Worm (Caenorhabditis elegans) whole organism, L4 larva: Measurements from ENCODE around the gene mdl-1.

Experiments
- F49E8.2 ChIP-seq: sonication (generic microtip); optimal IDR thresholded peaks from 2 replicates; lab custom pipeline; 2016; ENCODE audit warnings: missing compliant biosample characterization, mild to moderate bottlenecking, missing genetic modification characterization, borderline replicate concordance
- R02D3.7 ChIP-seq: fragments of 150-350 bp; sonication (generic microtip); optimal IDR thresholded peaks from 3 replicates; lab custom pipeline; 2014; ENCODE audit warnings: missing biosample characterization, missing genetic modification characterization
- T20F7.1 ChIP-seq: fragments of 200-800 bp; sonication (Bioruptor generic); optimal IDR thresholded peaks from 2 replicates; lab custom pipeline; 2018; ENCODE audit warnings: mild to moderate bottlenecking, missing genetic modification characterization, missing compliant biosample characterization
- T26A8.4 ChIP-seq: fragments of 200-800 bp; sonication (Bioruptor generic); IDR thresholded peaks from 2 replicates; pipeline ENCODE4 v1.3.6; 2022; ENCODE audit warnings: missing genetic modification characterization, missing compliant biosample characterization
- Y48G9A.11 ChIP-seq: fragments of 200-800 bp; sonication (Bioruptor generic); IDR thresholded peaks from 2 replicates; pipeline ENCODE4 v1.3.6; 2022; ENCODE audit warnings: missing genetic modification reagents, missing genetic modification characterization, missing compliant biosample characterization
- Y75B8A.6 ChIP-seq: fragments of 200-800 bp; sonication (Bioruptor generic); IDR thresholded peaks from 2 replicates; pipeline ENCODE4 v1.3.6; 2022; ENCODE audit warnings: missing genetic modification reagents, missing genetic modification characterization, missing compliant biosample characterization
- aha-1 ChIP-seq: fragments of 150-350 bp; peaks from one replicate; lab custom pipeline; 2014; ENCODE audit warnings: missing biosample characterization, missing genetic modification characterization
- aly-2 ChIP-seq: sonication (generic microtip); optimal IDR thresholded peaks from 2 replicates; lab custom pipeline; 2018; ENCODE audit warnings: missing biosample characterization, missing genetic modification characterization
- ceh-62 ChIP-seq: sonication (generic microtip); optimal IDR thresholded peaks from 2 replicates; lab custom pipeline; 2017; ENCODE audit warnings: missing biosample characterization, missing genetic modification characterization
- ceh-82 ChIP-seq: sonication (generic microtip); optimal IDR thresholded peaks from 2 replicates; lab custom pipeline; 2017; ENCODE audit warnings: missing biosample characterization, missing genetic modification characterization
- cey-2 ChIP-seq: sonication (generic microtip); optimal IDR thresholded peaks from 3 replicates; lab custom pipeline; 2017; ENCODE audit warnings: missing genetic modification characterization, mild to moderate bottlenecking, missing compliant biosample characterization, antibody characterized with exemption, borderline replicate concordance; ENCODE audit not compliant: insufficient read depth
- ctbp-1 ChIP-seq: fragments of 200-800 bp; sonication (Bioruptor generic); IDR thresholded peaks from 2 replicates; pipeline ENCODE4 v1.3.6; 2022; ENCODE audit warnings: missing genetic modification reagents, missing genetic modification characterization, missing compliant biosample characterization
- daf-19 ChIP-seq: fragments of 200-800 bp; sonication (Bioruptor generic); conservative IDR thresholded peaks from 2 replicates; pipeline ENCODE4 v1.3.6; 2022; ENCODE audit warnings: missing genetic modification characterization, missing compliant biosample characterization
- dmd-6 ChIP-seq: fragments of 200-800 bp; sonication (Bioruptor generic); IDR thresholded peaks from 2 replicates; pipeline ENCODE4 v1.3.6; 2022; ENCODE audit warnings: missing genetic modification reagents, missing genetic modification characterization, missing compliant biosample characterization
- dmd-8 ChIP-seq: fragments of 200-800 bp; sonication (Bioruptor generic); IDR thresholded peaks from 2 replicates; pipeline ENCODE4 v1.3.6; 2022; ENCODE audit warnings: missing genetic modification characterization, missing compliant biosample characterization
- dmd-9 ChIP-seq: fragments of 200-800 bp; sonication (Bioruptor generic); IDR thresholded peaks from 2 replicates; pipeline ENCODE4 v1.3.6; 2022; ENCODE audit warnings: missing genetic modification reagents, missing genetic modification characterization, missing compliant biosample characterization
- dve-1 ChIP-seq: sonication (generic microtip); optimal IDR thresholded peaks from 2 replicates; lab custom pipeline; 2017; ENCODE audit warnings: antibody characterized with exemption, mild to moderate bottlenecking, missing genetic modification characterization, missing compliant biosample characterization; ENCODE audit not compliant: insufficient read depth
- egl-27 ChIP-seq: sonication (generic microtip); optimal IDR thresholded peaks from 3 replicates; lab custom pipeline; 2017; ENCODE audit warnings: missing biosample characterization, missing genetic modification reagents, missing genetic modification characterization
- fos-1 ChIP-seq: fragments of 150-350 bp; optimal IDR thresholded peaks from 2 replicates; lab custom pipeline; 2014; ENCODE audit warnings: missing biosample characterization, missing genetic modification characterization
- gei-8 ChIP-seq: fragments of 200-800 bp; sonication (Bioruptor generic); optimal IDR thresholded peaks from 2 replicates; lab custom pipeline; 2018; ENCODE audit warnings: mild to moderate bottlenecking, missing genetic modification characterization, missing compliant biosample characterization
- hlh-11 ChIP-seq: fragments of 200-800 bp; sonication (Bioruptor generic); optimal IDR thresholded peaks from 2 replicates; lab custom pipeline; 2018; ENCODE audit warnings: mild to moderate bottlenecking, missing genetic modification characterization, missing compliant biosample characterization
- hlh-30 ChIP-seq: sonication (generic microtip); optimal IDR thresholded peaks from 2 replicates; lab custom pipeline; 2017; ENCODE audit warnings: antibody characterized with exemption, mild to moderate bottlenecking, missing genetic modification characterization, missing compliant biosample characterization; ENCODE audit not compliant: insufficient read depth
- lin-1 ChIP-seq: fragments of 200-800 bp; sonication (Bioruptor generic); IDR thresholded peaks from 2 replicates; pipeline ENCODE4 v1.3.6; 2022; ENCODE audit warnings: missing genetic modification reagents, missing genetic modification characterization, missing compliant biosample characterization
- lin-15B ChIP-seq: fragments of 150-350 bp; sonication (generic microtip); optimal IDR thresholded peaks from 3 replicates; lab custom pipeline; 2014; ENCODE audit warnings: missing biosample characterization, missing genetic modification characterization
- lin-29 ChIP-seq: fragments of 200-800 bp; sonication (Bioruptor generic); IDR thresholded peaks from 2 replicates; pipeline ENCODE4 v1.3.6; 2022; ENCODE audit warnings: missing genetic modification reagents, missing genetic modification characterization, missing compliant biosample characterization
- lsy-2 ChIP-seq, 2 experiments: fragments of 150-350 bp in 1 of 2; sonication (generic microtip) in 1 of 2; optimal IDR thresholded peaks; 2 replicates each; lab custom pipeline; 2014 to 2017; ENCODE audit warnings: missing biosample characterization in 2 of 2, missing genetic modification characterization in 2 of 2
- madf-9 ChIP-seq: fragments of 200-800 bp; sonication (Bioruptor generic); conservative IDR thresholded peaks from 2 replicates; pipeline ENCODE4 v1.3.6; 2022; ENCODE audit warnings: missing genetic modification reagents, missing genetic modification characterization, missing compliant biosample characterization
- mes-2 ChIP-seq: sonication (generic microtip); optimal IDR thresholded peaks from 2 replicates; lab custom pipeline; 2016; ENCODE audit warnings: missing genotype, mild to moderate bottlenecking, missing genetic modification characterization, missing compliant biosample characterization; ENCODE audit not compliant: poor library complexity, severe bottlenecking
- mxl-3 ChIP-seq: fragments of 200-800 bp; sonication (Bioruptor generic); optimal IDR thresholded peaks from 2 replicates; lab custom pipeline; 2018; ENCODE audit warnings: mild to moderate bottlenecking, missing genetic modification characterization, missing compliant biosample characterization
- nhr-102 ChIP-seq: sonication (generic microtip); optimal IDR thresholded peaks from 2 replicates; lab custom pipeline; 2016; ENCODE audit warnings: mild to moderate bottlenecking, missing genetic modification characterization, moderate library complexity, missing compliant biosample characterization
- nhr-11 ChIP-seq: fragments of 150-350 bp; optimal IDR thresholded peaks from 2 replicates; lab custom pipeline; 2014; ENCODE audit warnings: missing biosample characterization, missing genetic modification characterization
- nhr-111 ChIP-seq: fragments of 200-800 bp; sonication (Bioruptor generic); optimal IDR thresholded peaks from 2 replicates; lab custom pipeline; 2018; ENCODE audit warnings: mild to moderate bottlenecking, missing genetic modification characterization, missing compliant biosample characterization
- nhr-237 ChIP-seq: sonication (generic microtip); optimal IDR thresholded peaks from 2 replicates; lab custom pipeline; 2017; ENCODE audit warnings: missing biosample characterization, missing genetic modification characterization
- nhr-25 ChIP-seq: sonication (generic microtip); optimal IDR thresholded peaks from 2 replicates; lab custom pipeline; 2017; ENCODE audit warnings: missing genetic modification characterization, mild to moderate bottlenecking, missing compliant biosample characterization, antibody characterized with exemption, moderate library complexity, borderline replicate concordance; ENCODE audit not compliant: insufficient read depth
- nhr-28 ChIP-seq: fragments of 150-350 bp; optimal IDR thresholded peaks from 2 replicates; lab custom pipeline; 2014; ENCODE audit warnings: missing biosample characterization, missing genetic modification characterization
- nhr-42 ChIP-seq: fragments of 200-800 bp; sonication (Bioruptor generic); IDR thresholded peaks from 2 replicates; pipeline ENCODE4 v1.3.6; 2022; ENCODE audit warnings: missing genetic modification characterization, missing compliant biosample characterization
- nhr-6 ChIP-seq: fragments of 150-350 bp; optimal IDR thresholded peaks from 2 replicates; lab custom pipeline; 2014; ENCODE audit warnings: missing biosample characterization, missing genetic modification characterization
- nhr-77 ChIP-seq: fragments of 150-350 bp; optimal IDR thresholded peaks from 2 replicates; lab custom pipeline; 2014; ENCODE audit warnings: missing biosample characterization, missing genetic modification characterization
- pha-4 ChIP-seq, 2 experiments: fragments of 150-350 bp in 1 of 2; fragments of 200-800 bp in 1 of 2; sonication (Bioruptor generic) in 1 of 2; IDR thresholded peaks in 1 of 2; optimal IDR thresholded peaks in 1 of 2; 2 replicates each; pipeline versions ENCODE4 v1.3.6 to Lab custom; 2014 to 2022; ENCODE audit warnings: missing genetic modification characterization in 2 of 2, missing genetic modification reagents in 2 of 2, missing biosample characterization in 1 of 2, missing compliant biosample characterization in 1 of 2
- snpc-1.2 ChIP-seq: fragments of 200-800 bp; sonication (Bioruptor generic); IDR thresholded peaks from 2 replicates; pipeline ENCODE4 v1.3.6; 2022; ENCODE audit warnings: missing genetic modification reagents, missing genetic modification characterization, missing compliant biosample characterization
- snpc-4 ChIP-seq: fragments of 150-350 bp; optimal IDR thresholded peaks from 2 replicates; lab custom pipeline; 2014; ENCODE audit warnings: missing biosample characterization, missing genetic modification characterization
- spr-1 ChIP-seq: sonication (generic microtip); optimal IDR thresholded peaks from 2 replicates; lab custom pipeline; 2016; ENCODE audit warnings: mild to moderate bottlenecking, missing genetic modification characterization, missing compliant biosample characterization
- tra-1 ChIP-seq: fragments of 200-800 bp; sonication (Bioruptor generic); IDR thresholded peaks from 2 replicates; pipeline ENCODE4 v1.3.6; 2022; ENCODE audit warnings: missing genetic modification reagents, missing genetic modification characterization, missing compliant biosample characterization
- unc-130 ChIP-seq: sonication (generic microtip); optimal IDR thresholded peaks from 2 replicates; lab custom pipeline; 2016; ENCODE audit warnings: missing genetic modification reagents, missing genetic modification characterization, missing compliant biosample characterization
- unc-62 ChIP-seq, 3 experiments: fragments of 150-350 bp in 1 of 3; sonication (generic microtip); optimal IDR thresholded peaks in 2 of 3; peaks in 1 of 3; 1 replicate in 1 of 3; 2 replicates in 2 of 3; lab custom pipeline; 2014 to 2017; ENCODE audit warnings: missing biosample characterization in 3 of 3, missing genetic modification characterization in 3 of 3, missing genetic modification reagents in 3 of 3, missing genotype in 1 of 3
- zag-1 ChIP-seq: fragments of 150-350 bp; optimal IDR thresholded peaks from 2 replicates; lab custom pipeline; 2014; ENCODE audit warnings: missing biosample characterization, missing genetic modification characterization
- zfp-2 ChIP-seq: sonication (generic microtip); optimal IDR thresholded peaks from 2 replicates; lab custom pipeline; 2016; ENCODE audit warnings: mild to moderate bottlenecking, missing genetic modification characterization, missing compliant biosample characterization
- zip-11 ChIP-seq: fragments of 200-800 bp; sonication (Bioruptor generic); IDR thresholded peaks from 2 replicates; pipeline ENCODE4 v1.3.6; 2022; ENCODE audit warnings: missing genetic modification characterization, missing compliant biosample characterization
- zip-2 ChIP-seq: fragments of 150-350 bp; optimal IDR thresholded peaks from 2 replicates; lab custom pipeline; 2014; ENCODE audit warnings: missing biosample characterization, missing genetic modification characterization

Gene mdl-1

ce11 chrX:6736358-6736991 lies 5.7 kb upstream of the mdl-1 start (continued):
- no peak for TF ChIP-seq zip-11 (GFP tag; lab: Robert Waterston, UW)
- 0 out of 2 replicates have a peak, but pooled peaks have one; percentile 6 for TF ChIP-seq dmd-8
- TF ChIP-seq lsy-2 (tag; optimal IDR thresholded peaks at IDR 0.05; lab: Kevin White, UChicago) = peak; percentile 8 to 45
- peak; percentile 57; the same call in 1 of the 2 replicates for TF ChIP-seq lin-1 (GFP tag; lab: Robert Waterston, UW)
- TF ChIP-seq lin-29 = peak; percentile 37; the same call in 1 of the 2 replicates
- peak; percentile 14 for TF ChIP-seq T20F7.1 (GFP tag; lab: Kevin White, UChicago)
- no peak for TF ChIP-seq ceh-62 (tag; lab: Kevin White, UChicago)
- no peak for TF ChIP-seq spr-1 (tag; lab: Kevin White, UChicago)
- no peak for TF ChIP-seq Y48G9A.11 (GFP tag; lab: Robert Waterston, UW)
- no peak for TF ChIP-seq nhr-42 (GFP tag; lab: Robert Waterston, UW)
- TF ChIP-seq Y75B8A.6 (GFP tag; lab: Robert Waterston, UW) = no peak
- peak; percentile 77 for TF ChIP-seq nhr-28 (tag; lab: Kevin White, UChicago)
- TF ChIP-seq fos-1 = no peak
- no peak for TF ChIP-seq lin-15B
- TF ChIP-seq tra-1 (GFP tag; lab: Robert Waterston, UW) = no peak
- TF ChIP-seq daf-19 = no peak
- TF ChIP-seq aly-2 (tag; lab: Kevin White, UChicago) = no peak
- TF ChIP-seq dve-1 (tag; lab: Kevin White, UChicago) = peak; percentile 50
- TF ChIP-seq F49E8.2 (tag; lab: Kevin White, UChicago) = no peak
- TF ChIP-seq zip-2 = no peak
- TF ChIP-seq pha-4 (GFP tag; IDR thresholded peaks at IDR 0.05; lab: Robert Waterston, UW) = no peak
- no peak for TF ChIP-seq pha-4 (tag; optimal IDR thresholded peaks at IDR 0.05; lab: Kevin White, UChicago)
- no peak for TF ChIP-seq egl-27 (tag; lab: Kevin White, UChicago)
- peak; percentile 68 for TF ChIP-seq cey-2 (tag; lab: Kevin White, UChicago)
- TF ChIP-seq dmd-9 (GFP tag; lab: Robert Waterston, UW) = no peak
- TF ChIP-seq unc-62 (GFP tag; optimal IDR thresholded peaks at IDR 0.05 in 1 of 2; lab: Kevin White, UChicago) = peak in 1 of 2 experiments; percentile 100
- no peak for TF ChIP-seq unc-62 (tag; optimal IDR thresholded peaks at IDR 0.05; lab: Kevin White, UChicago)
- no peak for TF ChIP-seq snpc-4 (tag; lab: Kevin White, UChicago)
- peak; percentile 97 for TF ChIP-seq aha-1 (tag; lab: Kevin White, UChicago)
- peak; percentile 97 for TF ChIP-seq hlh-30 (tag; lab: Kevin White, UChicago)
- no peak for TF ChIP-seq R02D3.7 (tag; lab: Kevin White, UChicago)
- no peak for TF ChIP-seq zfp-2 (tag; lab: Kevin White, UChicago)
- no peak for TF ChIP-seq unc-130 (GFP tag; lab: Kevin White, UChicago)
- peak; percentile 95 for TF ChIP-seq hlh-11 (tag; lab: Kevin White, UChicago)
- peak; percentile 55; the same call in 1 of the 2 replicates for TF ChIP-seq ctbp-1
- TF ChIP-seq gei-8 = peak; percentile 27
- TF ChIP-seq T26A8.4 (GFP tag; lab: Robert Waterston, UW) = peak; percentile 57; the same call in 1 of the 2 replicates
- no peak for TF ChIP-seq snpc-1.2 (GFP tag; lab: Robert Waterston, UW)
- no peak for TF ChIP-seq nhr-237 (tag; lab: Kevin White, UChicago)
- TF ChIP-seq ceh-82 (tag; lab: Kevin White, UChicago) = no peak
- TF ChIP-seq nhr-6 = no peak
- peak; percentile 14 for TF ChIP-seq nhr-11
- peak; percentile 63 for TF ChIP-seq nhr-25 (tag; lab: Kevin White, UChicago)
- no peak for TF ChIP-seq madf-9
- TF ChIP-seq nhr-102 = peak; percentile 71
- peak; percentile 25 for TF ChIP-seq mes-2
- TF ChIP-seq dmd-6 = peak; percentile 91
- no peak for TF ChIP-seq nhr-111
- TF ChIP-seq zag-1 (tag; lab: Kevin White, UChicago) = no peak
- TF ChIP-seq nhr-77 (tag; lab: Kevin White, UChicago) = no peak
- TF ChIP-seq mxl-3 (GFP tag; lab: Kevin White, UChicago) = peak; percentile 80
